Worm (Caenorhabditis elegans) whole organism, young adult: ENCODE results near the gene F12E12.2.

Source experiments
- Y53F4B.3 ChIP-seq: fragments of 200-800 bp; sonication (Bioruptor generic); IDR thresholded peaks from 2 replicates; pipeline ENCODE4 v1.3.6; 2022; ENCODE audit warnings: missing genetic modification reagents, missing genetic modification characterization, missing compliant biosample characterization
- akir-1 ChIP-seq: fragments of 200-800 bp; sonication (Bioruptor generic); optimal IDR thresholded peaks from 2 replicates; lab custom pipeline; 2018; ENCODE audit warnings: mild to moderate bottlenecking, missing genetic modification characterization, moderate library complexity, missing compliant biosample characterization
- ama-1 ChIP-seq, 3 experiments: fragments of 150-350 bp in 1 of 3; sonication (generic microtip) in 2 of 3; optimal IDR thresholded peaks; 2 replicates each; lab custom pipeline; 2014 to 2018; ENCODE audit warnings: missing biosample characterization in 2 of 3, missing genetic modification characterization in 2 of 3, missing genetic modification reagents in 2 of 3
- ceh-58 ChIP-seq: fragments of 200-800 bp; sonication (Bioruptor generic); IDR thresholded peaks from 2 replicates; pipeline ENCODE4 v1.3.6; 2022; ENCODE audit warnings: missing genetic modification characterization, missing compliant biosample characterization
- ets-4 ChIP-seq: fragments of 200-800 bp; sonication (Bioruptor generic); optimal IDR thresholded peaks from 2 replicates; lab custom pipeline; 2018; ENCODE audit warnings: mild to moderate bottlenecking, missing genetic modification characterization, missing compliant biosample characterization
- hlh-12 ChIP-seq: sonication (generic microtip); optimal IDR thresholded peaks from 2 replicates; lab custom pipeline; 2016; ENCODE audit warnings: missing genetic modification characterization, missing compliant biosample characterization
- lin-26 ChIP-seq: fragments of 200-800 bp; sonication (Bioruptor generic); IDR thresholded peaks from 2 replicates; pipeline ENCODE4 v1.3.6; 2022; ENCODE audit warnings: missing genetic modification reagents, missing genetic modification characterization, missing compliant biosample characterization
- lsl-1 ChIP-seq: fragments of 200-800 bp; sonication (Bioruptor generic); optimal IDR thresholded peaks from 2 replicates; lab custom pipeline; 2018; ENCODE audit warnings: mild to moderate bottlenecking, missing genetic modification characterization, moderate library complexity, missing compliant biosample characterization
- madf-10 ChIP-seq: sonication (generic microtip); optimal IDR thresholded peaks from 2 replicates; lab custom pipeline; 2016; ENCODE audit warnings: mild to moderate bottlenecking, missing genetic modification characterization, missing compliant biosample characterization
- nfya-1 ChIP-seq: sonication (generic microtip); optimal IDR thresholded peaks from 2 replicates; lab custom pipeline; 2017; ENCODE audit warnings: antibody characterized with exemption, missing compliant biosample characterization, missing genetic modification characterization, borderline replicate concordance; ENCODE audit not compliant: insufficient read depth
- nhr-90 ChIP-seq: sonication (generic microtip); optimal IDR thresholded peaks from 2 replicates; lab custom pipeline; 2016; ENCODE audit warnings: missing genotype, mild to moderate bottlenecking, missing genetic modification characterization, missing compliant biosample characterization
- rcor-1 ChIP-seq: fragments of 200-800 bp; sonication (Bioruptor generic); IDR thresholded peaks from 2 replicates; pipeline ENCODE4 v1.3.6; 2022; ENCODE audit warnings: missing genetic modification reagents, missing genetic modification characterization, missing compliant biosample characterization
- snpc-4 ChIP-seq, 5 experiments: fragments of 150-350 bp in 1 of 5; sonication (generic microtip) in 4 of 5; optimal IDR thresholded peaks; 2 replicates each; lab custom pipeline; 2014 to 2018; ENCODE audit warnings: missing genetic modification characterization in 5 of 5, missing biosample characterization in 3 of 5, antibody characterized with exemption in 2 of 5, mild to moderate bottlenecking in 2 of 5, missing compliant biosample characterization in 2 of 5, missing genotype in 2 of 5, moderate library complexity in 2 of 5, missing genetic modification reagents in 1 of 5
- unc-62 ChIP-seq: fragments of 150-350 bp; optimal IDR thresholded peaks from 2 replicates; lab custom pipeline; 2014; ENCODE audit warnings: missing biosample characterization, missing genetic modification reagents, missing genetic modification characterization

- no peak for TF ChIP-seq rcor-1
- TF ChIP-seq akir-1 (GFP tag; lab: Kevin White, UChicago): no peak
- TF ChIP-seq lsl-1 (GFP tag; lab: Kevin White, UChicago): no peak
- TF ChIP-seq nfya-1 (tag; lab: Kevin White, UChicago): no peak
- TF ChIP-seq ama-1 (optimal IDR thresholded peaks at IDR 0.05; lab: Kevin White, UChicago): no peak
- no peak for TF ChIP-seq ama-1 (GFP tag; optimal IDR thresholded peaks at IDR 0.05; lab: Kevin White, UChicago)
- TF ChIP-seq Y53F4B.3 (GFP tag; lab: Robert Waterston, UW): no peak
- no peak for TF ChIP-seq ets-4
- no peak for TF ChIP-seq lin-26 (GFP tag; lab: Robert Waterston, UW)
- no peak for TF ChIP-seq unc-62
- no peak for TF ChIP-seq madf-10 (tag; lab: Kevin White, UChicago)
- no peak for TF ChIP-seq ceh-58 (GFP tag; lab: Robert Waterston, UW)
- TF ChIP-seq hlh-12: no peak
- TF ChIP-seq snpc-4 (GFP tag; optimal IDR thresholded peaks at IDR 0.05; lab: Kevin White, UChicago): no peak
- TF ChIP-seq snpc-4 (tag; optimal IDR thresholded peaks at IDR 0.05; lab: Kevin White, UChicago): no peak
- no peak for TF ChIP-seq nhr-90 (tag; lab: Kevin White, UChicago)
Measured at ce11 chrII:3711047-3711446, 28.7 kb upstream of the F12E12.2 start, which contains the start of gene fbxc-53.
